Fruit fly (Drosophila melanogaster) whole organism, prepupa: Measurements from ENCODE around the gene BBS5.

Source experiments
- Blimp-1 ChIP-seq: fragments of 200-800 bp; sonication (Bioruptor generic); optimal IDR thresholded peaks from 3 replicates; lab custom pipeline; 2017; ENCODE audit warnings: missing biosample characterization, missing genetic modification characterization, mild to moderate bottlenecking, moderate library complexity, missing genetic modification reagents
- CG10669 ChIP-seq: fragments of 200-800 bp; sonication (Bioruptor generic); optimal IDR thresholded peaks from 3 replicates; lab custom pipeline; 2018; ENCODE audit warnings: missing biosample characterization, mild to moderate bottlenecking, missing genetic modification characterization, moderate library complexity
- CG11902 ChIP-seq: fragments of 200-800 bp; sonication (Bioruptor generic); optimal IDR thresholded peaks from 3 replicates; lab custom pipeline; 2016; ENCODE audit warnings: missing biosample characterization, missing genetic modification characterization
- CG15336 ChIP-seq: fragments of 200-800 bp; sonication (Bioruptor generic); IDR thresholded peaks from 2 replicates; pipeline ENCODE4 v1.3.6; 2022; ENCODE audit warnings: missing biosample characterization, missing genetic modification characterization
- CG1621 ChIP-seq: fragments of 200-800 bp; sonication (Bioruptor generic); optimal IDR thresholded peaks from 3 replicates; lab custom pipeline; 2018; ENCODE audit warnings: missing biosample characterization, mild to moderate bottlenecking, missing genetic modification characterization
- CG16779 ChIP-seq: fragments of 200-800 bp; sonication (Bioruptor generic); optimal IDR thresholded peaks from 3 replicates; lab custom pipeline; 2017; ENCODE audit warnings: missing biosample characterization, mild to moderate bottlenecking, missing genetic modification characterization
- CG3032 ChIP-seq: fragments of 200-800 bp; optimal IDR thresholded peaks from 2 replicates; lab custom pipeline; 2019; ENCODE audit warnings: missing biosample characterization, mild to moderate bottlenecking, missing genetic modification characterization, moderate library complexity
- CG32006 ChIP-seq: fragments of 200-800 bp; sonication (Bioruptor generic); optimal IDR thresholded peaks from 3 replicates; lab custom pipeline; 2017; ENCODE audit warnings: missing biosample characterization, mild to moderate bottlenecking, missing genetic modification characterization
- CG34406 ChIP-seq: fragments of 200-800 bp; sonication (Bioruptor generic); optimal IDR thresholded peaks from 3 replicates; lab custom pipeline; 2016; ENCODE audit warnings: missing biosample characterization, missing genetic modification characterization
- CG6163 ChIP-seq: fragments of 200-800 bp; sonication (Bioruptor generic); IDR thresholded peaks from 3 replicates; pipeline ENCODE4 v1.3.6; 2022; ENCODE audit warnings: missing biosample characterization, missing genetic modification characterization
- CG8119 ChIP-seq: fragments of 200-800 bp; sonication (Bioruptor generic); IDR thresholded peaks from 3 replicates; pipeline ENCODE4 v1.3.6; 2022; ENCODE audit warnings: missing biosample characterization, missing genetic modification characterization
- CG8319 ChIP-seq: fragments of 200-800 bp; sonication (Bioruptor generic); optimal IDR thresholded peaks from 3 replicates; lab custom pipeline; 2016; ENCODE audit warnings: missing biosample characterization, missing genetic modification characterization
- Eip93F ChIP-seq: fragments of 200-800 bp; sonication (Bioruptor generic); optimal IDR thresholded peaks from 2 replicates; lab custom pipeline; 2016; ENCODE audit warnings: missing biosample characterization, mild to moderate bottlenecking, missing genetic modification characterization
- Ets21C ChIP-seq: fragments of 200-800 bp; sonication (Bioruptor generic); optimal IDR thresholded peaks from 3 replicates; lab custom pipeline; 2016; ENCODE audit warnings: missing biosample characterization, missing genetic modification characterization
- Ets96B ChIP-seq: fragments of 200-800 bp; optimal IDR thresholded peaks from 2 replicates; lab custom pipeline; 2019; ENCODE audit warnings: missing biosample characterization, mild to moderate bottlenecking, missing genetic modification characterization, moderate library complexity
- Hr4 ChIP-seq: fragments of 200-800 bp; sonication (Bioruptor generic); optimal IDR thresholded peaks from 3 replicates; lab custom pipeline; 2016; ENCODE audit warnings: missing biosample characterization, missing genetic modification characterization
- Lpt ChIP-seq: fragments of 200-800 bp; sonication (Bioruptor generic); optimal IDR thresholded peaks from 3 replicates; lab custom pipeline; 2016; ENCODE audit warnings: missing biosample characterization, missing genetic modification characterization
- OdsH ChIP-seq: fragments of 200-800 bp; sonication (Bioruptor generic); optimal IDR thresholded peaks from 3 replicates; lab custom pipeline; 2016; ENCODE audit warnings: missing biosample characterization, missing genetic modification characterization
- Smox ChIP-seq: fragments of 200-800 bp; sonication (Bioruptor generic); optimal IDR thresholded peaks from 3 replicates; lab custom pipeline; 2016; ENCODE audit warnings: missing biosample characterization, missing genetic modification characterization
- Sox14 ChIP-seq: fragments of 200-800 bp; sonication (Bioruptor generic); optimal IDR thresholded peaks from 3 replicates; lab custom pipeline; 2016; ENCODE audit warnings: missing biosample characterization, missing genetic modification characterization
- cyc ChIP-seq: fragments of 200-800 bp; sonication (Bioruptor generic); optimal IDR thresholded peaks from 3 replicates; lab custom pipeline; 2016; ENCODE audit warnings: missing biosample characterization, missing genetic modification characterization
- dac ChIP-seq: fragments of 200-800 bp; sonication (Bioruptor generic); optimal IDR thresholded peaks from 2 replicates; lab custom pipeline; 2017; ENCODE audit warnings: missing biosample characterization, mild to moderate bottlenecking, missing genetic modification characterization
- dsx ChIP-seq: fragments of 200-800 bp; optimal IDR thresholded peaks from 3 replicates; lab custom pipeline; 2019; ENCODE audit warnings: missing biosample characterization, mild to moderate bottlenecking, missing genetic modification characterization, moderate library complexity; ENCODE audit not compliant: poor library complexity, severe bottlenecking
- fd59A ChIP-seq: fragments of 200-800 bp; sonication (Bioruptor generic); optimal IDR thresholded peaks from 2 replicates; lab custom pipeline; 2017; ENCODE audit warnings: missing biosample characterization, mild to moderate bottlenecking, missing genetic modification characterization, missing genetic modification reagents
- fkh ChIP-seq: fragments of 200-800 bp; sonication (Bioruptor generic); optimal IDR thresholded peaks from 3 replicates; lab custom pipeline; 2017; ENCODE audit warnings: missing biosample characterization, mild to moderate bottlenecking, missing genetic modification characterization, moderate library complexity
- pdm3 ChIP-seq: fragments of 200-800 bp; sonication (Bioruptor generic); optimal IDR thresholded peaks from 3 replicates; lab custom pipeline; 2016; ENCODE audit warnings: missing biosample characterization, missing genetic modification characterization
- salr ChIP-seq, 2 experiments: fragments of 200-800 bp; sonication (Bioruptor generic); optimal IDR thresholded peaks; 3 replicates each; lab custom pipeline; 2016 to 2018; ENCODE audit warnings: missing biosample characterization in 2 of 2, missing genetic modification characterization in 2 of 2, mild to moderate bottlenecking in 1 of 2
- spab ChIP-seq: fragments of 200-800 bp; sonication (Bioruptor generic); optimal IDR thresholded peaks from 2 replicates; lab custom pipeline; 2017; ENCODE audit warnings: missing biosample characterization, mild to moderate bottlenecking, missing genetic modification characterization, missing genetic modification reagents
- ss ChIP-seq, 2 experiments: fragments of 200-800 bp; sonication (Bioruptor generic); optimal IDR thresholded peaks; 2 replicates in 1 of 2; 3 replicates in 1 of 2; lab custom pipeline; 2017 to 2018; ENCODE audit warnings: mild to moderate bottlenecking in 2 of 2, missing biosample characterization in 2 of 2, missing genetic modification characterization in 2 of 2, moderate library complexity in 1 of 2
- svp ChIP-seq: fragments of 200-800 bp; sonication (Bioruptor generic); peaks from one replicate; lab custom pipeline; 2016; ENCODE audit warnings: missing biosample characterization, missing genetic modification characterization
- topi ChIP-seq: fragments of 200-800 bp; sonication (Bioruptor generic); optimal IDR thresholded peaks from 3 replicates; lab custom pipeline; 2016; ENCODE audit warnings: missing biosample characterization, missing genetic modification characterization

The BBS5 gene

DNA sequence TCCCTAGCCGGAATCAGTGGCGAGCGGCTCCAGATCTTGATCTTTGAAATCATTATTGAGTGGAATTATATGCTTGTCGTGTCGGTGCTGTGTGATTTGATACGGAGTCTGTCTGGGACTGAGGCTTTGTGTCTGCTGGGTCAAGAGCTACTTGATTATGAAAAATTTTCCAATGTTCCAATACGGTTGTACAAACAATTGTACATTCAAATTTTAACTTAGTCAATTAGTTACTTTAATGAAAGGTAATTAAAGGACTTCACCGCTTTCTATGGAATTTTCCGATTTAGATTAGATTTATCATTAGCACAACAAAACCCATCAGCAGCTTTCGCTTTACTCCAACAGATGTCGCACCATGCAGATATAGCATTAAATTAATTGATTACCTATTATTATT, 14.3 kb downstream of the BBS5 start, which contains the start of gene CG14658:
CG14658 (minus strand) TSS at position 101 of the 400 bp plus-strand sequence.
- TF ChIP-seq spab (GFP tag; lab: Kevin White, UChicago) (no peak), OdsH (GFP tag; lab: Kevin White, UChicago) (no peak), Sox14 (GFP tag; lab: Kevin White, UChicago) (no peak), CG8119 (no peak), CG11902 (GFP tag; lab: Kevin White, UChicago) (no peak), Blimp-1 (GFP tag; lab: Kevin White, UChicago) (no peak)

DNA sequence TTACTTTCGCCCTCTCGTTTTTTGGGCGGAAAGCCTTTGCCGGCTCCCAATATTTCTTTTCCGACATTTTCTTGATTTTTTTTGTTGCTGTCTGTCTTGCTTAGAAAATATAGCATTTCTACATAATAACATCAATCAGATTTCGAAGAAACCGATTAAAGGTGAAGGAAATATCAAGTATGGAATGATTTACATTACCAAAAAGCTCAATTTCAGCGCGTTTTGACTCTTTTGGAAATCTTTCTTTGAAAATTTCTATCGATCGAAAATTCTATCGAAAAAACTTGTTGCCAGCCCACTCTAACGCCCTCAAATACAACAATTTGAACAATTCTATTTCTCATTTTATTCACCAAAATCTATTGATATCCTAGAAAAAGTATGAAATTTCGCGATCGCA, 15.1 kb downstream of the BBS5 start, which contains the start of gene CG14659:
CG14659 (minus strand) TSS at position 101 of the 400 bp plus-strand sequence.
- TF ChIP-seq CG10669 (GFP tag; lab: Kevin White, UChicago) (no peak), pdm3 (no peak), Ets21C (GFP tag; lab: Kevin White, UChicago) (no peak), salr (GFP tag; optimal IDR thresholded peaks at IDR 0.05; lab: Kevin White, UChicago) (no peak)

DNA sequence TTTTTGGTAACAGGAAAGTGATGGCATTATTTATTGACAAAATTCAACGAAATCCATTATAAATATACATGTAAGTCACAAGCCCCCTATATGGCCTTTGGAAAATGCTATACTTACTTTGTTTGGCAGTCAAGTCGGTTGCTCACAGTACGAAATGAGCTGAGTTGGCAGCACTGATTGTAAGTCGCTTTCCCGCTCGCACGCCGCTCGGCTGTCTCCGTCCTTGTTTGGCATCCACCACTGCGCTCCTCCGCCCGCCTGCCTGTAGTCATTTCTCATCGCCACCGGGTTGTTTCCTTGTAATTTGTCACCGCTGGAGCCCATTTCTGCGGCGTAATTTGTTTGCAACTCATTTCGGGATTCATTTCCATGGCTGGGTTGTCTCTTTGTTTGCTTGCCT, 17.5 kb downstream of the BBS5 start:
- peak; percentile 24 for TF ChIP-seq svp (GFP tag; lab: Kevin White, UChicago)
- no peak for TF ChIP-seq CG6163
- TF ChIP-seq, all 60 proteins: peak for 1

DNA sequence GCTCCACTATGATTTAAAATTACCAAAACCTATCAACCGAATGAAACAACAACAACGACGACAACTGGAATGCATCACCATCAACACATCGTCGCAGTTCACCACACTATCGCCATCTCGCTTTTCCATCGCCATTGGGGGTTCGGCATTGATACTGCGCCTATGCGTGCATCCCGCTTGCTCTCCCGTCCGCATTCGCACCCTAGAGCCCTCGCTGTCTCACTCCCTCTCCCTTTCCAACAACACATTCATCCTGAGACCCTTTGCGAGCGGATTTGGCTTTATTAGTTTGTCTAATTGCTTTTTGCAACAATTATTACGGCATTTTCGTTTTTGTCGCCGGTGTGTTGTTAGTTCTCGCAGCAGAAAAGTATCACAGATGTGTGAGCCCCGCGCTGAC, 19.2 kb downstream of the BBS5 start:
- TF ChIP-seq CG1621 (tag; lab: Kevin White, UChicago) (no peak), CG11902 (GFP tag; lab: Kevin White, UChicago) (no peak), cyc (no peak), topi (GFP tag; lab: Kevin White, UChicago) (no peak), CG34406 (GFP tag; lab: Kevin White, UChicago) (no peak), fd59A (no peak), Ets21C (GFP tag; lab: Kevin White, UChicago) (no peak), CG6163 (no peak), ss (GFP tag; optimal IDR thresholded peaks at IDR 0.05; lab: Kevin White, UChicago) (no peak), Ets96B (tag; lab: Kevin White, UChicago) (no peak), Hr4 (GFP tag; lab: Kevin White, UChicago) (no peak), Lpt (no peak), CG10669 (GFP tag; lab: Kevin White, UChicago) (no peak), Eip93F (GFP tag; lab: Kevin White, UChicago) (no peak)
- TF ChIP-seq, all 60 proteins: peak for 0

DNA sequence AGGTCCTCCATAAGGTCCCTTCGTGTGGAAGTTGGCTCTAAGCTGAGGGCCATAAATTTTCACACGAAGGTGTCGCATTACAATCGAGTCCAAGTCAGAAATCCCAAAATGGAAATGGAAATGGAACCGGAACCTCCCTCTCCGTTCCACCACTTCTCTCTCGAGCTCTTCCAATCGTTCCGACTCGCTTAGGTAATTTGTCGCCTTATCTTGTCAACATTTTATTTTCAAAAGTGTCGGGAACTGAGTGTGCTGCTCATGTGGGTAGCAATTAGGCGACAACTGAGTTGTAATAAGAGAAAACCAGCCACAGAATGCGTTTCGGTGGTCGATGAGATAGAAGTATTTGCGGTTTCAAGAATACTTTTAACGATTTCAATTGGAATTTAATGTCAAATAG, 24.6 kb downstream of the BBS5 start:
- TF ChIP-seq ss (GFP tag; optimal IDR thresholded peaks at IDR 0.05; lab: Kevin White, UChicago) (no peak), CG16779 (tag; lab: Kevin White, UChicago) (no peak), CG3032 (tag; lab: Kevin White, UChicago) (no peak), CG8319 (GFP tag; lab: Kevin White, UChicago) (no peak), CG11902 (GFP tag; lab: Kevin White, UChicago) (no peak), dsx (GFP tag; lab: Kevin White, UChicago) (no peak), Eip93F (GFP tag; lab: Kevin White, UChicago) (no peak), CG8119 (no peak), Ets96B (tag; lab: Kevin White, UChicago) (no peak), CG15336 (no peak), CG10669 (GFP tag; lab: Kevin White, UChicago) (no peak), Smox (GFP tag; lab: Kevin White, UChicago) (no peak), spab (GFP tag; lab: Kevin White, UChicago) (no peak), CG6163 (no peak), salr (GFP tag; optimal IDR thresholded peaks at IDR 0.05; lab: Kevin White, UChicago) (no peak)

DNA sequence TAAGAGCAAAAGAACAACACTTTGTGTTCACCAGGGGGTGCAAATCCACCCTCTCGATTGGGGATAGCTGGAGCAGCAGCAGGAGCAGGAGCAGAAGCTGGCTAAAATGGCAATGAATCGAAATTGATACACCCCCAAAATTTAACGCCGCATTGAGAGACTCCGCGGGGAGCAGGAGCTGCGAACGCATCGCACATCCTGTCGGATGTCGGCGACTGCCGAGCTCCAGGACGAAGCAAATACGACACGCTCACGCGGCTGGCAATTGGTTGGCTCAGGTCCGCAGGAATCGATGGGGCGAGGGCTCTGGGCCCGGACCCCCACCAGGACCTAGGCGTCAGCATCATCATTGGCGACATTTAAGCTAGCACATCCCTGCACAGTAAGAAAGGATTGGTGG, 26.8 kb downstream of the BBS5 start:
- TF ChIP-seq dsx (GFP tag; lab: Kevin White, UChicago) (no peak), pdm3 (no peak), fkh (GFP tag; lab: Kevin White, UChicago) (no peak), Blimp-1 (GFP tag; lab: Kevin White, UChicago) (no peak), dac (GFP tag; lab: Kevin White, UChicago) (no peak), Ets96B (tag; lab: Kevin White, UChicago) (no peak), fd59A (no peak), CG32006 (GFP tag; lab: Kevin White, UChicago) (no peak), ss (GFP tag; optimal IDR thresholded peaks at IDR 0.05; lab: Kevin White, UChicago) (no peak), CG1621 (tag; lab: Kevin White, UChicago) (no peak)
- TF ChIP-seq, all 60 proteins: peak for 0
